Worm (Caenorhabditis elegans) whole organism, early embryonic: ENCODE results near the gene Y82E9BR.6.

Experiments
- B0310.2 ChIP-seq: sonication (generic microtip); optimal IDR thresholded peaks from 2 replicates; lab custom pipeline; 2016; ENCODE audit warnings: mild to moderate bottlenecking, missing genetic modification characterization, missing compliant biosample characterization
- F13C5.2 ChIP-seq: sonication (generic microtip); optimal IDR thresholded peaks from 2 replicates; lab custom pipeline; 2017; ENCODE audit warnings: mild to moderate bottlenecking, missing genetic modification characterization, inconsistent platforms, missing compliant biosample characterization
- aly-1 ChIP-seq: sonication (generic microtip); optimal IDR thresholded peaks from 2 replicates; lab custom pipeline; 2016; ENCODE audit warnings: missing genetic modification characterization, missing compliant biosample characterization
- ama-1 ChIP-seq: fragments of 150-350 bp; optimal IDR thresholded peaks from 2 replicates; lab custom pipeline; 2014
- ceh-13 ChIP-seq: fragments of 200-800 bp; sonication (Bioruptor generic); optimal IDR thresholded peaks from 2 replicates; lab custom pipeline; 2018; ENCODE audit warnings: mild to moderate bottlenecking, missing genetic modification characterization, missing compliant biosample characterization
- ceh-36 ChIP-seq: sonication (generic microtip); optimal IDR thresholded peaks from 2 replicates; lab custom pipeline; 2016; ENCODE audit warnings: missing genetic modification characterization, inconsistent platforms, missing compliant biosample characterization
- ets-7 ChIP-seq: sonication (generic microtip); optimal IDR thresholded peaks from 2 replicates; lab custom pipeline; 2016; ENCODE audit warnings: missing genotype, missing genetic modification characterization, missing compliant biosample characterization
- flt-1 ChIP-seq: fragments of 200-800 bp; sonication (Bioruptor generic); IDR thresholded peaks from 2 replicates; pipeline ENCODE4 v1.3.6; 2022; ENCODE audit warnings: missing genetic modification characterization, missing compliant biosample characterization
- hmbx-1 ChIP-seq: sonication (generic microtip); optimal IDR thresholded peaks from 2 replicates; lab custom pipeline; 2016; ENCODE audit warnings: mild to moderate bottlenecking, missing genetic modification characterization, missing compliant biosample characterization
- hmg-4 ChIP-seq: fragments of 200-800 bp; sonication (Bioruptor generic); optimal IDR thresholded peaks from 2 replicates; lab custom pipeline; 2018; ENCODE audit warnings: mild to moderate bottlenecking, missing genetic modification characterization, missing compliant biosample characterization
- hnd-1 ChIP-seq: sonication (generic microtip); optimal IDR thresholded peaks from 2 replicates; lab custom pipeline; 2016; ENCODE audit warnings: missing genetic modification characterization, missing compliant biosample characterization
- pes-1 ChIP-seq: fragments of 200-800 bp; sonication (Bioruptor generic); IDR thresholded peaks from 2 replicates; pipeline ENCODE4 v1.3.6; 2022; ENCODE audit warnings: missing genetic modification reagents, missing genetic modification characterization, missing compliant biosample characterization
- scrt-1 ChIP-seq: fragments of 200-800 bp; sonication (Bioruptor generic); IDR thresholded peaks from 2 replicates; pipeline ENCODE4 v1.3.6; 2022; ENCODE audit warnings: missing genetic modification characterization, missing compliant biosample characterization
- sea-1 ChIP-seq: fragments of 200-800 bp; sonication (Bioruptor generic); conservative IDR thresholded peaks from 2 replicates; pipeline ENCODE4 v1.3.6; 2022; ENCODE audit warnings: missing genetic modification characterization, missing compliant biosample characterization
- tbx-11 ChIP-seq: fragments of 200-800 bp; sonication (Bioruptor generic); IDR thresholded peaks from 2 replicates; pipeline ENCODE4 v1.3.6; 2022; ENCODE audit warnings: missing genetic modification characterization, missing compliant biosample characterization
- tbx-37 ChIP-seq: fragments of 200-800 bp; sonication (Bioruptor generic); conservative IDR thresholded peaks from 2 replicates; pipeline ENCODE4 v1.3.6; 2022; ENCODE audit warnings: missing genetic modification reagents, missing genetic modification characterization, missing compliant biosample characterization
- tra-4 ChIP-seq: sonication (generic microtip); optimal IDR thresholded peaks from 2 replicates; lab custom pipeline; 2017; ENCODE audit warnings: missing genetic modification characterization, missing compliant biosample characterization

Y82E9BR.6 gene

DNA sequence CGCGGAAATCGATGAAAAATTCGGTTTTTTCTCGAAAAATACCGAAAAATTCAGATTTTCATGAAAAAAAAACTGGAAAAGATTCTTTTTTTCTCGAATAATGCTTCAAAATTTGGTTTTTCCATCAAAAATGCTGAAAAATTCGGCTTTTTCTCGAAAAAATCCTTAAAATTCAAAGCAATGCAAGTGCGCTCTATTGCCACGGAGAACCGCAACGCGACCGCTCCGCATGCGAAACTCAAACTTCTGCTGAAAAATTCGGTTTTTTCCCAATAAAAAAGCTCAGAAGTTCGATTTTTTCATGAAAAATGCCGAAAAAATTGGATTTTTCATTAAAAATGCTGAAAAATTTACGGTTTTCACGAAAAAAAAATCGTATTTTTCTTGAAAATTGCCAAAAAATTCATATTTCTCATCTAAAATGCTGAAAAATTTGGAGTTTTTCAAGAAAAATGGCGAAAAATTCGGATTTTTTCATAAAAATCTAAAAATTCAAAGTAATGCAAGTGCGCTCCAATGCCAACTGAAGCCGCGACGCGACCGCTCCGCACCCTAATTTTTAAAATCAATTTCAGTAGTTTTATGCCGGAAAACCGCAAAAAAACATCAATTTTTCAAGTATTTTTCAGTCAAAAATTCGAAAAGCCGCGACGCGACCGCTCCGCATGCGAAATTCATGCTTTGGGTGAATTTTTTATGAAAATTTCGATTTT, 32.3 kb downstream of the Y82E9BR.6 start:
- TF ChIP-seq ceh-13 (GFP tag; lab: Kevin White, UChicago): no peak
- no peak for TF ChIP-seq B0310.2 (tag; lab: Kevin White, UChicago)
- TF ChIP-seq tra-4 (tag; lab: Kevin White, UChicago): no peak
- no peak for TF ChIP-seq flt-1 (GFP tag; lab: Robert Waterston, UW)
- TF ChIP-seq hnd-1 (tag; lab: Kevin White, UChicago): no peak
- TF ChIP-seq ama-1 (lab: Kevin White, UChicago): no peak
- no peak for TF ChIP-seq scrt-1 (GFP tag; lab: Robert Waterston, UW)
- TF ChIP-seq hmbx-1 (tag; lab: Kevin White, UChicago): no peak
- no peak for TF ChIP-seq ceh-36 (tag; lab: Kevin White, UChicago)
- no peak for TF ChIP-seq tbx-11 (GFP tag; lab: Robert Waterston, UW)
- no peak for TF ChIP-seq aly-1 (tag; lab: Kevin White, UChicago)
- TF ChIP-seq ets-7 (tag; lab: Kevin White, UChicago): no peak
- no peak for TF ChIP-seq tbx-37
- no peak for TF ChIP-seq hmg-4
- no peak for TF ChIP-seq sea-1 (GFP tag; lab: Robert Waterston, UW)
- TF ChIP-seq F13C5.2 (tag; lab: Kevin White, UChicago): no peak

DNA sequence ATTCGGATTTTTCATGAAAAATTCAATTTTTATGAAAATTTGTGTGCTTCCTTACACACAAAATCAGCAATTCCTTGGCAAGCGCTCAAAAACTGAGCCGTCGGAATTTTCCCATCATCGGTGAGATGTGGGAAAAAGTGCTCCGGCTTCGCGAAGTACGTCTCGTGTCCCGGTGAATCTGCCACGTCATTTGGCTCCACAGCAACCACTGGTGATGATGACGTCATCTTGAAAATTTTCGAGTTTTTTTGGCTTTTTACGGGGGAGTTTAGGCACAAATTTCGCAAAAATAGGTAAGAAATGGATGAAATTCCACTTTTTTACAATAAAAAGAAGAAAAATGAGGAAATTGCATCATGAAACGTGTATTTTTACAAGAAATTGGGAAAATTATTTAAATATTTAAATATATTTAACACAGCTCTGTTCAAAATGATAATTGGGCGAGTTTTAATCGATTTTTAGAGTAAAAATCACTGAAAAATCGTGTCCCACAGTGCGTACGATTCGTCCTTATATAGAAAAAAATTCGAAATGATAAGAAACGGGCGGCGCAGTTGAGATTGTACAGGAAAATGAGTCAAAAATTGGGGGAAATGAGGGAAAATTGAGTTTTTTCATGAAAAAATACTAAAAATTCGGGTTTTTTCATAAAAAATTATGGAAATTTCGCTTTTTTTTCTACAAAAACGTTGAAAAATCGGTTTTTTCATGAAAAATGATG, 33.0 kb downstream of the Y82E9BR.6 start, which contains the start of gene Y82E9BR.14:
Gene Y82E9BR.14 (minus strand): TSS at position 227 of the 724 bp plus-strand sequence.
- TF ChIP-seq tbx-37 (no peak), ceh-36 (tag; lab: Kevin White, UChicago) (no peak), hmg-4 (no peak), hnd-1 (tag; lab: Kevin White, UChicago) (no peak), F13C5.2 (tag; lab: Kevin White, UChicago) (no peak), scrt-1 (GFP tag; lab: Robert Waterston, UW) (no peak), flt-1 (GFP tag; lab: Robert Waterston, UW) (no peak), hmbx-1 (tag; lab: Kevin White, UChicago) (no peak), sea-1 (GFP tag; lab: Robert Waterston, UW) (no peak), pes-1 (GFP tag; lab: Robert Waterston, UW) (no peak), ets-7 (tag; lab: Kevin White, UChicago) (no peak), B0310.2 (tag; lab: Kevin White, UChicago) (no peak), aly-1 (tag; lab: Kevin White, UChicago) (no peak)

DNA sequence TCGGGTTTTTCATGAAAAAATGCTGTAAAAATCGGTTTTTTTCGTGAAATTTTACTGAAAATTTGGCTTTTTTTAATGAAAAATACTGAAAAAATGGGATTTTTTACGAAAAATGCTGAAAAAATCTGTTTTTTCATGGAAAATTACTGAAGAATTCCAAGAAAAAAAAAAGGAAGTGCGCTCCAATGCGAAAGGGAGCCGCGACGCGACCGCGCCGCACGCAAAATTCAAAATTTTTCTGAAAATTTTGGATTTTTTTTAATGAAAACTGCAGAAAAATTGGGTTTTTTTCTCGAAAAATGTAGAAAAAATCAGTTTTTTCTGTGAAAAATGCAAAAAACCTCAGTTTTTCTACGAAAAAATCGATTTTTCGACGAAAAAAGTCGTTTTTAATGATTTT, 35.5 kb downstream of the Y82E9BR.6 start:
- no peak for TF ChIP-seq hnd-1 (tag; lab: Kevin White, UChicago)
- TF ChIP-seq sea-1 (GFP tag; lab: Robert Waterston, UW): no peak
- TF ChIP-seq tbx-37: no peak
- TF ChIP-seq ama-1 (lab: Kevin White, UChicago): no peak
- TF ChIP-seq ets-7 (tag; lab: Kevin White, UChicago): no peak
- no peak for TF ChIP-seq ceh-36 (tag; lab: Kevin White, UChicago)
- no peak for TF ChIP-seq tbx-11 (GFP tag; lab: Robert Waterston, UW)
- no peak for TF ChIP-seq flt-1 (GFP tag; lab: Robert Waterston, UW)
- TF ChIP-seq scrt-1 (GFP tag; lab: Robert Waterston, UW): no peak
- TF ChIP-seq tra-4 (tag; lab: Kevin White, UChicago): no peak
- TF ChIP-seq aly-1 (tag; lab: Kevin White, UChicago): no peak
- TF ChIP-seq ceh-13 (GFP tag; lab: Kevin White, UChicago): no peak
- TF ChIP-seq pes-1 (GFP tag; lab: Robert Waterston, UW): no peak
- TF ChIP-seq F13C5.2 (tag; lab: Kevin White, UChicago): no peak
- TF ChIP-seq hmbx-1 (tag; lab: Kevin White, UChicago): no peak
- no peak for TF ChIP-seq hmg-4
- no peak for TF ChIP-seq B0310.2 (tag; lab: Kevin White, UChicago)

ce11 chrIII:1417090-1417489, 36.1 kb downstream of the Y82E9BR.6 start, which contains the start of gene elc-1:
elc-1 (minus strand) TSS chrIII:1417190.
- no peak for TF ChIP-seq aly-1 (tag; lab: Kevin White, UChicago)
- no peak for TF ChIP-seq tra-4 (tag; lab: Kevin White, UChicago)
- no peak for TF ChIP-seq tbx-11 (GFP tag; lab: Robert Waterston, UW)
- no peak for TF ChIP-seq ama-1 (lab: Kevin White, UChicago)
- TF ChIP-seq flt-1 (GFP tag; lab: Robert Waterston, UW): no peak
- no peak for TF ChIP-seq ceh-13 (GFP tag; lab: Kevin White, UChicago)
- no peak for TF ChIP-seq hnd-1 (tag; lab: Kevin White, UChicago)

- TF ChIP-seq pes-1 (GFP tag; lab: Robert Waterston, UW) (0 out of 2 replicates have a peak, but pooled peaks have one; percentile 19), tbx-11 (GFP tag; lab: Robert Waterston, UW) (no peak), ets-7 (tag; lab: Kevin White, UChicago) (no peak), sea-1 (GFP tag; lab: Robert Waterston, UW) (0 out of 2 replicates have a peak, but pooled peaks have one; percentile 35), aly-1 (tag; lab: Kevin White, UChicago) (no peak), tbx-37 (0 out of 2 replicates have a peak, but pooled peaks have one; percentile 16), B0310.2 (tag; lab: Kevin White, UChicago) (no peak), flt-1 (GFP tag; lab: Robert Waterston, UW) (no peak), ceh-36 (tag; lab: Kevin White, UChicago) (no peak), F13C5.2 (tag; lab: Kevin White, UChicago) (peak; percentile 53), hmbx-1 (tag; lab: Kevin White, UChicago) (no peak)
Measured at ce11 chrIII:1418709-1419108, 37.7 kb downstream of the Y82E9BR.6 start.

DNA sequence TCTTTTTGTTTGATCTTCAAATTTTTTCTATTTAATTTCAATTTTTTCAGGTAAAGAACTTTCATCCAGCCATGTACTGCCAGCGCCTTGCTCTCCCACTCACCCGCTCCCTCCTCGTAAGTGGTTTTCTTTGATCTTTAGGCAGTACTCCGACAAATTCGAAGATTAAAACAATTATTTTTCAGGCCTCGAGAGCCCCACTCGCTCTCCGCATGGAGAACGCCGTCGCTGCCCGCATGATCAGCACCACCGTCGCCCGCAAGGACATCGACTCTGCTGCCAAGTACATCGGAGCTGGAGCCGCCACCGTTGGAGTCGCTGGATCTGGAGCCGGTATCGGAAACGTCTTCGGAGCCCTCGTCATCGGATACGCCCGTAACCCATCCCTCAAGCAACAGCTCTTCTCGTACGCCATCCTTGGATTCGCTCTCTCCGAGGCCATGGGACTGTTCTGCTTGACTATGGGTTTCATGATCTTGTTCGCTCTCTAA, 38.2 kb downstream of the Y82E9BR.6 start, which contains the start of gene Y82E9BR.3:
Gene Y82E9BR.3 (plus strand): TSS at position 51 of the 491 bp plus-strand sequence.
- TF ChIP-seq F13C5.2 (tag; lab: Kevin White, UChicago): no peak
- no peak for TF ChIP-seq hmbx-1 (tag; lab: Kevin White, UChicago)
- no peak for TF ChIP-seq ceh-36 (tag; lab: Kevin White, UChicago)
- no peak for TF ChIP-seq ceh-13 (GFP tag; lab: Kevin White, UChicago)
